Fruit fly (Drosophila melanogaster) whole organism, adult: ENCODE results near the gene dbo.

ENCODE experiments used
- CG11617 ChIP-seq: fragments of 200-800 bp; sonication (Bioruptor generic); optimal IDR thresholded peaks from 2 replicates; lab custom pipeline; 2017; ENCODE audit warnings: mild to moderate bottlenecking, missing biosample characterization, missing genetic modification reagents, missing genetic modification characterization
- CG12768 ChIP-seq: fragments of 200-800 bp; sonication (Bioruptor generic); optimal IDR thresholded peaks from 2 replicates; lab custom pipeline; 2017; ENCODE audit warnings: missing biosample characterization, missing genetic modification characterization, mild to moderate bottlenecking, moderate library complexity, missing genetic modification reagents
- CG14711 ChIP-seq: fragments of 200-800 bp; sonication (Bioruptor generic); optimal IDR thresholded peaks from 2 replicates; lab custom pipeline; 2018; ENCODE audit warnings: missing biosample characterization, mild to moderate bottlenecking, missing genetic modification characterization, moderate library complexity
- CG1620 ChIP-seq: fragments of 200-800 bp; sonication (Bioruptor generic); optimal IDR thresholded peaks from 2 replicates; lab custom pipeline; 2016; ENCODE audit warnings: missing biosample characterization, missing genetic modification characterization
- CG33017 ChIP-seq: fragments of 200-800 bp; sonication (Bioruptor generic); optimal IDR thresholded peaks from 2 replicates; lab custom pipeline; 2018; ENCODE audit warnings: missing biosample characterization, mild to moderate bottlenecking, missing genetic modification characterization, moderate library complexity
- CG5204 ChIP-seq: fragments of 200-800 bp; sonication (Bioruptor generic); optimal IDR thresholded peaks from 2 replicates; lab custom pipeline; 2016; ENCODE audit warnings: missing biosample characterization, missing genetic modification characterization
- CG7045 ChIP-seq: fragments of 200-800 bp; sonication (Bioruptor generic); optimal IDR thresholded peaks from 2 replicates; lab custom pipeline; 2017; ENCODE audit warnings: missing biosample characterization, mild to moderate bottlenecking, missing genetic modification characterization
- CG7101 ChIP-seq: fragments of 200-800 bp; sonication (Bioruptor generic); optimal IDR thresholded peaks from 2 replicates; lab custom pipeline; 2018; ENCODE audit warnings: missing biosample characterization, mild to moderate bottlenecking, missing genetic modification characterization, moderate library complexity
- Clk ChIP-seq: fragments of 200-800 bp; sonication (Bioruptor generic); optimal IDR thresholded peaks from 2 replicates; lab custom pipeline; 2017; ENCODE audit warnings: missing biosample characterization, missing genetic modification characterization
- Crg-1 ChIP-seq: fragments of 200-800 bp; sonication (Bioruptor generic); optimal IDR thresholded peaks from 2 replicates; lab custom pipeline; 2016; ENCODE audit warnings: missing biosample characterization, missing genetic modification characterization
- Hr96 ChIP-seq: fragments of 200-800 bp; sonication (Bioruptor generic); optimal IDR thresholded peaks from 2 replicates; lab custom pipeline; 2016; ENCODE audit warnings: missing biosample characterization, missing genetic modification characterization
- Mnt ChIP-seq: fragments of 200-800 bp; sonication (Bioruptor generic); optimal IDR thresholded peaks from 2 replicates; lab custom pipeline; 2016; ENCODE audit warnings: missing biosample characterization, mild to moderate bottlenecking, missing genetic modification characterization
- bab1 ChIP-seq: fragments of 200-800 bp; sonication (Bioruptor generic); optimal IDR thresholded peaks from 3 replicates; lab custom pipeline; 2019; ENCODE audit warnings: missing biosample characterization, mild to moderate bottlenecking, missing genetic modification characterization, moderate library complexity
- cic ChIP-seq: fragments of 200-800 bp; sonication (Bioruptor generic); optimal IDR thresholded peaks from 2 replicates; lab custom pipeline; 2017; ENCODE audit warnings: missing biosample characterization, mild to moderate bottlenecking, missing genetic modification characterization, moderate library complexity
- cnc ChIP-seq, 2 experiments: fragments of >200 bp; optimal IDR thresholded peaks; 2 replicates each; lab custom pipeline; 2017
- kay ChIP-seq: fragments of 200-800 bp; sonication (Bioruptor generic); peaks from one replicate; lab custom pipeline; 2016; ENCODE audit warnings: missing biosample characterization, missing genetic modification characterization, borderline replicate concordance
- ovo ChIP-seq: fragments of 200-800 bp; sonication (Bioruptor generic); optimal IDR thresholded peaks from 2 replicates; lab custom pipeline; 2016; ENCODE audit warnings: missing biosample characterization, missing genetic modification characterization
- pad ChIP-seq: fragments of 200-800 bp; sonication (Bioruptor generic); optimal IDR thresholded peaks from 3 replicates; lab custom pipeline; 2017; ENCODE audit warnings: missing biosample characterization, missing genetic modification characterization, mild to moderate bottlenecking, moderate library complexity, missing genetic modification reagents
- tj ChIP-seq: fragments of 200-800 bp; sonication (Bioruptor generic); optimal IDR thresholded peaks from 3 replicates; lab custom pipeline; 2017; ENCODE audit warnings: missing biosample characterization, mild to moderate bottlenecking, missing genetic modification characterization, moderate library complexity
- toe ChIP-seq: fragments of 200-800 bp; sonication (Bioruptor generic); optimal IDR thresholded peaks from 2 replicates; lab custom pipeline; 2016; ENCODE audit warnings: missing biosample characterization, missing genetic modification characterization

dbo gene

DNA sequence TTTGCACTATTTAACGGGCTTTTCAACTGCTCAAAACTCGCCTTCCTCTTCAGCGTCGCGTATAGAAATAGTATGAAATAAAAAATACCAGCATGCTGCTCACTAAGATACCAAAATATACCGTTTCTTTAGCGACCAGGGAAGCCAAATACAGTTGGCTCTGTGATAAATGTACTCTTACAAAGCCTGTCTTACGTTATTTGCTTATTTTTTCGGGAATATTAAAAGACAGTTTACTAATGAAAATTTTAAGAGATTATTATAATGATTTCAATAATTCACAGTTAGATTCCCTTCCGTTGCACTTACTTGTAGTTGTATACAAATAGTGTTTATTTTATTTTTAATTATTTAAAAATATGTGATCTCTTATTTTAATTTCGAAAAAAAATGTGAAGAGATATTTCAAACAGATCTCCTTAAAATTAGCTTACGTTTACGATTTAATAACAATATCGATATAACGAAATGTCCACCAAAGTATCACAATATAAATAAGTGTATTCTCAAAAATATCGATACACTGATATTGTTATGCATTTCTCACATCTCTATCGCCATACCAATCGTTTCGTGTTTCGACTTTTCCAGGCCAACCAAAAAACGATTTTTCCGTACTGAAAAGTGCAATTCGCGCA is at the start of gene dbo, which contains the start of gene DCP2:
Gene dbo (plus strand): TSS at position 542 of the 638 bp plus-strand sequence.
Gene DCP2 (minus strand): TSS at position 77 of the 638 bp plus-strand sequence.
- TF ChIP-seq CG14711 (tag; lab: Kevin White, UChicago): peak; percentile 33
- TF ChIP-seq bab1: peak; percentile 43
- peak; percentile 54 for TF ChIP-seq CG7045 (GFP tag; lab: Kevin White, UChicago)
- no peak for TF ChIP-seq CG11617
- peak; percentile 54 for TF ChIP-seq CG12768 (GFP tag; lab: Kevin White, UChicago)
- peak; percentile 33 for TF ChIP-seq CG1620 (GFP tag; lab: Kevin White, UChicago)
- TF ChIP-seq Crg-1 (GFP tag; lab: Kevin White, UChicago): peak; percentile 38
- TF ChIP-seq CG7101 (tag; lab: Kevin White, UChicago): peak; percentile 67
- no peak for TF ChIP-seq Hr96 (GFP tag; lab: Kevin White, UChicago)
- TF ChIP-seq ovo (GFP tag; lab: Kevin White, UChicago): peak; percentile 59
- TF ChIP-seq CG33017: peak; percentile 71
- peak; percentile 31 for TF ChIP-seq pad (GFP tag; lab: Kevin White, UChicago)
- peak; percentile 20 for TF ChIP-seq kay (GFP tag; lab: Kevin White, UChicago)
- no peak for TF ChIP-seq cic (GFP tag; lab: Kevin White, UChicago)
- no peak for TF ChIP-seq toe
- TF ChIP-seq Mnt: no peak

DNA sequence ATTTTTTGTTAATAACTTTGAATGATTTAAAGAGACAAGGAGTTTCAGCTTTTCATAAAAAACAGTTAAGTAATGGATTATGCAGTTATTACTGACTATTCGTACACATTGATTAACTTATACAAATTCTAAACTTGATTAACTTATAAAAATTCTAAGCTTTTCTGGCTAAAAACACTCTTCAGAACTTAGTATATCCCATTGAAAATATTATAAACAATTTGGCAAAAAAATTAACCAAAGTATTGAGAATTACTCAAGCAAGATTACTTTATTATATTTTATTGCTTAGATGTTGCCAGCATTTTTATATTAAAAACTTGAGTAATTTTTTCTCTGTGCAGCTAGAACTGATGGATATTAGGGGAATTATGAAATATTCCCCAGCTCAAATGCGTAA is 49.3 kb upstream of the dbo start:
- TF ChIP-seq CG5204 (no peak), Hr96 (GFP tag; lab: Kevin White, UChicago) (no peak), toe (no peak), Clk (no peak), cic (GFP tag; lab: Kevin White, UChicago) (no peak), kay (GFP tag; lab: Kevin White, UChicago) (no peak), CG1620 (GFP tag; lab: Kevin White, UChicago) (no peak), ovo (GFP tag; lab: Kevin White, UChicago) (no peak), CG7045 (GFP tag; lab: Kevin White, UChicago) (no peak), CG11617 (no peak), Mnt (no peak), tj (GFP tag; lab: Kevin White, UChicago) (no peak), pad (GFP tag; lab: Kevin White, UChicago) (no peak), CG14711 (tag; lab: Kevin White, UChicago) (no peak), cnc (optimal IDR thresholded peaks at IDR 0.05; lab: Kevin White, UChicago) (no peak), CG7101 (tag; lab: Kevin White, UChicago) (no peak), CG33017 (no peak), CG12768 (GFP tag; lab: Kevin White, UChicago) (no peak)

DNA sequence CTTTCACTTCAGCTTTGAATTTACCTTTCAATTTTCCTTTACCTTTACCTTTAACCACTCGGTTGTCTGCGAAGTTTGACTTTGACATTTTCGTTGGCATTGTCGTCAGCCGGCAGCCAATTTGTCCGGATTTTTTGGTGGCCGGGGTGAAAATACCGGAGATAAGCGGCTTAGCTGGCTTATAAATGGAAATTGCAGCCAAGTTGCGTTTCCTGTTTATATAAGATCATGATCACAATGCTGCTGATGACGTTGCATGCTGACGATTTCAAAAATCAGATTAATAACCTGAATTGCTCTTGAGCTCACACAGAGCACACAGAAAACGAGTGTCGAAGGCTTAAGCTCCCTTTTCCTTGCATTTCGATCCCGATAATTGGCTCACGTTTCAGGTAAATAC is 48.8 kb upstream of the dbo start:
- no peak for TF ChIP-seq bab1
- no peak for TF ChIP-seq cic (GFP tag; lab: Kevin White, UChicago)
- TF ChIP-seq CG7101 (tag; lab: Kevin White, UChicago): no peak

DNA sequence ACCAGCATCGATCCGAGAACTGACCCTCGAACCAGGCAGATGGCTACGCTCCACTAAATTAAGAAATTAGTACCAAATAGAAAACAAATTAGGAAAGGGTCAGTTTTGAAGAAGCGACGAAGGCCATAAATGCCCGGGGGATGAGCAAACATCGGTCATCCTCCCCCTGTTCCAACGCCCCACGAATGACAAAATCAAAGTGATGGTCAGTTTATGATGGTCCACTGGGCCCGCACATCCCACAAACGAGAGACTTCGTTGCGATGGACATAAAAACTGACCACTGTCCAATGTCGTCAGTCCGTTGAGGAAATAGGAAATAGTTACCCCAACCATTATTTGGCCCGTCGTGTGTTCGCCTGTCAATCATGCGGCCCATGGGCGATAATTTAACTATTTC is 47.7 kb upstream of the dbo start:
- TF ChIP-seq CG12768 (GFP tag; lab: Kevin White, UChicago): no peak
- TF ChIP-seq Mnt: no peak

DNA sequence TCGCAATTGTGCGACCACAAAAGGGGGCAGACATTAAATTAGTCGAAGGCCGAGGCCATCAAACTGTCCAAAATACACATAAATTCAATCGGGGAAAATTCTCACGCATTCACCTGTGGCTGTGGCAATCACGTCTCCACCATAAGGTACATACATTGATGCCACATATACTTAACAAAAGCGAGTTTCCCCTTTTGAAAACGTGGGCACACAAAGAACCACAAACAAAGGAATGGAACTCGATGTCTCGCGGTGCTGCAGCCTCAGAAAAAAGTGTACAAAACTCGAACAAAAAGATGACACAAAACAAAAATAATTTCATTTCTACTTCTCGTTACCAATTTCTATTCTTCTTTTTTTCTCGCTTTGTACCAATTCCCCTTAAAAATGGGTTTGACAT is 41.3 kb upstream of the dbo start:
- no peak for TF ChIP-seq bab1
- no peak for TF ChIP-seq CG5204
- no peak for TF ChIP-seq CG7045 (GFP tag; lab: Kevin White, UChicago)
- TF ChIP-seq toe: no peak
- TF ChIP-seq Crg-1 (GFP tag; lab: Kevin White, UChicago): no peak
- no peak for TF ChIP-seq pad (GFP tag; lab: Kevin White, UChicago)
- TF ChIP-seq cic (GFP tag; lab: Kevin White, UChicago): no peak
- TF ChIP-seq CG7101 (tag; lab: Kevin White, UChicago): no peak
- TF ChIP-seq CG11617: no peak
- TF ChIP-seq ovo (GFP tag; lab: Kevin White, UChicago): no peak
- no peak for TF ChIP-seq cnc (optimal IDR thresholded peaks at IDR 0.05; lab: Kevin White, UChicago)
- no peak for TF ChIP-seq Clk

DNA sequence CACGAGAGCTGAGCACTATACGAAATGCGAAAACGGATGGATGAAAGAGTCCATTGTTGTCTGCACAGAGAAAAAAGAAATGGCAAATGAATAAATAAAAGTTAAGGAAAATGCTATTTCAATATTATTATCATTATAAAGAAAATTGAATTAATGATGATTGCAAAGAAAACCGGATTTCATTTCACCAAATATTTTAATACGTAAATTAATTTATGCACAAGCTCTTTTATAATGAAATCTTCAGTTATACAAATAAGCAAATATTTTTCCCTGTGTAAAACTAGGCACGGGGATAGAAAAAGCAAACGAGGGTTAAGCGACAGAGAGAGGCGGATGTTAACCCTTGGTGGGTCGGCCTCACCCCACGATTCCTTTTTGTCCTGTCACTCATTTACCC is 39.3 kb upstream of the dbo start:
- TF ChIP-seq ovo (GFP tag; lab: Kevin White, UChicago) (no peak), CG12768 (GFP tag; lab: Kevin White, UChicago) (no peak), CG7101 (tag; lab: Kevin White, UChicago) (no peak), CG7045 (GFP tag; lab: Kevin White, UChicago) (no peak), CG11617 (no peak), bab1 (no peak), pad (GFP tag; lab: Kevin White, UChicago) (no peak), toe (no peak), Clk (no peak), cnc (optimal IDR thresholded peaks at IDR 0.05; lab: Kevin White, UChicago) (no peak), CG14711 (tag; lab: Kevin White, UChicago) (no peak)

DNA sequence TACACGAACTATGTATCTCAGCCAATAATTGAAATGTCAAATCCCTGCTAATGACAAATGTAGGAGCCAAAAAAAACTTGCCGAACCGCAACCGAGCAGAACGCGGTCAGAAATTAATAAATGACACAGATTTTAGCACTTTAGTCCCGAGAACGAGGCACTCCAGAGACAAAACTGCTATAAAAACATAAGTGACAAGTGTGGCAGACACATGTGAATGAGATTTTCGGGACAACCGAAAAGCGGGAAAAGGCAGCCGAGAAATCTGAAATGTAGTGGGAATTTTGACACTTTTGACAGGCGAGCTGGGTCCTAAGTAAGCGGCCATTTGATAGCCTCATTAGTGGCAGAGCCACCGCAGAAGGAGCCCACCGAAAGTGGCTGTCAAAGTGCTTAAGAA is 35.6 kb upstream of the dbo start:
- TF ChIP-seq CG1620 (GFP tag; lab: Kevin White, UChicago) (no peak), Mnt (no peak), toe (no peak)
